Worm (Caenorhabditis elegans): ENCODE results near the gene T16G1.2.

T16G1.2 gene

ce11 chrV:12919705-12920104 lies 9.6 kb upstream of the T16G1.2 start, which contains the start of gene lipl-1:
TSS of gene lipl-1 (plus strand) at chrV:12919986.
- TF ChIP-seq tra-4 (tag; optimal IDR thresholded peaks at IDR 0.05) (no peak), pes-1 (GFP tag; IDR thresholded peaks at IDR 0.05) (no peak), tbx-37 (GFP tag; conservative IDR thresholded peaks at IDR 0.05) (no peak), ceh-36 (tag; optimal IDR thresholded peaks at IDR 0.05) (no peak), hmg-4 (GFP tag; optimal IDR thresholded peaks at IDR 0.05) (no peak), aly-1 (tag; optimal IDR thresholded peaks at IDR 0.05) (no peak), flt-1 (GFP tag; IDR thresholded peaks at IDR 0.05) (no peak), hnd-1 (tag; optimal IDR thresholded peaks at IDR 0.05) (no peak), scrt-1 (GFP tag; IDR thresholded peaks at IDR 0.05) (no peak), tbx-11 (GFP tag; IDR thresholded peaks at IDR 0.05) (no peak)

- no peak for TF ChIP-seq ama-1 (optimal IDR thresholded peaks at IDR 0.05)
- no peak for TF ChIP-seq tbx-37 (GFP tag; conservative IDR thresholded peaks at IDR 0.05)
- no peak for TF ChIP-seq ceh-36 (tag; optimal IDR thresholded peaks at IDR 0.05)
- no peak for TF ChIP-seq B0310.2 (tag; optimal IDR thresholded peaks at IDR 0.05)
Observed at ce11 chrV:12921680-12922079, 7.6 kb upstream of the T16G1.2 start.

ce11 chrV:12922308-12922707 lies 7.0 kb upstream of the T16G1.2 start, which contains the start of gene dhrs-4:
TSS of gene dhrs-4 (plus strand) at chrV:12922608.
- TF ChIP-seq ceh-13 (GFP tag; optimal IDR thresholded peaks at IDR 0.05), result no peak
- TF ChIP-seq ama-1 (optimal IDR thresholded peaks at IDR 0.05), result no peak
- no peak for TF ChIP-seq flt-1 (GFP tag; IDR thresholded peaks at IDR 0.05)
- TF ChIP-seq ets-7 (tag; optimal IDR thresholded peaks at IDR 0.05), result no peak
- TF ChIP-seq ceh-36 (tag; optimal IDR thresholded peaks at IDR 0.05), result no peak
- TF ChIP-seq aly-1 (tag; optimal IDR thresholded peaks at IDR 0.05), result no peak
- TF ChIP-seq pes-1 (GFP tag; IDR thresholded peaks at IDR 0.05), result no peak
- no peak for TF ChIP-seq tbx-37 (GFP tag; conservative IDR thresholded peaks at IDR 0.05)
- TF ChIP-seq scrt-1 (GFP tag; IDR thresholded peaks at IDR 0.05), result no peak
- TF ChIP-seq hmg-4 (GFP tag; optimal IDR thresholded peaks at IDR 0.05), result no peak
- TF ChIP-seq B0310.2 (tag; optimal IDR thresholded peaks at IDR 0.05), result no peak

- TF ChIP-seq sea-1 (GFP tag; conservative IDR thresholded peaks at IDR 0.05) (no peak), flt-1 (GFP tag; IDR thresholded peaks at IDR 0.05) (no peak), scrt-1 (GFP tag; IDR thresholded peaks at IDR 0.05) (no peak), F13C5.2 (tag; optimal IDR thresholded peaks at IDR 0.05) (no peak)
Observed at ce11 chrV:12924128-12924527, 5.2 kb upstream of the T16G1.2 start, which contains the start of gene pqn-67. TSS of gene pqn-67 (plus strand) at chrV:12924428.

- TF ChIP-seq tra-4 (tag; optimal IDR thresholded peaks at IDR 0.05) (no peak), tbx-11 (GFP tag; IDR thresholded peaks at IDR 0.05) (no peak), ets-7 (tag; optimal IDR thresholded peaks at IDR 0.05) (no peak), F13C5.2 (tag; optimal IDR thresholded peaks at IDR 0.05) (no peak), pes-1 (GFP tag; IDR thresholded peaks at IDR 0.05) (no peak), hmg-4 (GFP tag; optimal IDR thresholded peaks at IDR 0.05) (no peak), hmbx-1 (tag; optimal IDR thresholded peaks at IDR 0.05) (no peak), ceh-36 (tag; optimal IDR thresholded peaks at IDR 0.05) (no peak), sea-1 (GFP tag; conservative IDR thresholded peaks at IDR 0.05) (no peak), ama-1 (optimal IDR thresholded peaks at IDR 0.05) (no peak), flt-1 (GFP tag; IDR thresholded peaks at IDR 0.05) (no peak), tbx-37 (GFP tag; conservative IDR thresholded peaks at IDR 0.05) (no peak), scrt-1 (GFP tag; IDR thresholded peaks at IDR 0.05) (no peak), aly-1 (tag; optimal IDR thresholded peaks at IDR 0.05) (no peak), ceh-13 (GFP tag; optimal IDR thresholded peaks at IDR 0.05) (no peak), hnd-1 (tag; optimal IDR thresholded peaks at IDR 0.05) (no peak), B0310.2 (tag; optimal IDR thresholded peaks at IDR 0.05) (no peak)
Observed at ce11 chrV:12933654-12934053, 4.4 kb downstream of the T16G1.2 start.

ce11 chrV:12934976-12935375 lies 5.7 kb downstream of the T16G1.2 start, which contains the start of gene T16G1.7:
TSS of gene T16G1.7 (minus strand) at chrV:12935112.
- TF ChIP-seq ceh-13 (GFP tag; optimal IDR thresholded peaks at IDR 0.05) (no peak), aly-1 (tag; optimal IDR thresholded peaks at IDR 0.05) (no peak), F13C5.2 (tag; optimal IDR thresholded peaks at IDR 0.05) (no peak)

ce11 chrV:12937098-12937497 lies 7.8 kb downstream of the T16G1.2 start, which contains the start of gene T16G1.6:
TSS of gene T16G1.6 (minus strand) at chrV:12937174.
- TF ChIP-seq tbx-11 (GFP tag; IDR thresholded peaks at IDR 0.05) (no peak), tra-4 (tag; optimal IDR thresholded peaks at IDR 0.05) (no peak)

ce11 chrV:12939434-12939833 lies 10.2 kb downstream of the T16G1.2 start, which contains the start of gene T16G1.5:
TSS of gene T16G1.5 (minus strand) at chrV:12939552.
- TF ChIP-seq ceh-36 (tag; optimal IDR thresholded peaks at IDR 0.05) (no peak), aly-1 (tag; optimal IDR thresholded peaks at IDR 0.05) (no peak), hmg-4 (GFP tag; optimal IDR thresholded peaks at IDR 0.05) (no peak)

- TF ChIP-seq tra-4 (tag; optimal IDR thresholded peaks at IDR 0.05), result no peak
- no peak for TF ChIP-seq aly-1 (tag; optimal IDR thresholded peaks at IDR 0.05)
- no peak for TF ChIP-seq B0310.2 (tag; optimal IDR thresholded peaks at IDR 0.05)
- no peak for TF ChIP-seq pes-1 (GFP tag; IDR thresholded peaks at IDR 0.05)
- TF ChIP-seq F13C5.2 (tag; optimal IDR thresholded peaks at IDR 0.05), result no peak
- no peak for TF ChIP-seq ama-1 (optimal IDR thresholded peaks at IDR 0.05)
- TF ChIP-seq tbx-37 (GFP tag; conservative IDR thresholded peaks at IDR 0.05), result no peak
- no peak for TF ChIP-seq hnd-1 (tag; optimal IDR thresholded peaks at IDR 0.05)
- no peak for TF ChIP-seq tbx-11 (GFP tag; IDR thresholded peaks at IDR 0.05)
- TF ChIP-seq ceh-36 (tag; optimal IDR thresholded peaks at IDR 0.05), result no peak
- no peak for TF ChIP-seq sea-1 (GFP tag; conservative IDR thresholded peaks at IDR 0.05)
- TF ChIP-seq ets-7 (tag; optimal IDR thresholded peaks at IDR 0.05), result no peak
- TF ChIP-seq hmg-4 (GFP tag; optimal IDR thresholded peaks at IDR 0.05), result no peak
- no peak for TF ChIP-seq ceh-13 (GFP tag; optimal IDR thresholded peaks at IDR 0.05)
- TF ChIP-seq flt-1 (GFP tag; IDR thresholded peaks at IDR 0.05), result no peak
- TF ChIP-seq scrt-1 (GFP tag; IDR thresholded peaks at IDR 0.05), result no peak
- no peak for TF ChIP-seq hmbx-1 (tag; optimal IDR thresholded peaks at IDR 0.05)
Observed at ce11 chrV:12941797-12942474, 12.7 kb downstream of the T16G1.2 start, which contains the start of gene T16G1.4. TSS of gene T16G1.4 (minus strand) at chrV:12941847.

Data from whole organism, early embryonic.